Worm (Caenorhabditis elegans): ENCODE data around the gene srbc-67.

ce11 chrV:3580385-3580784 lies 39.4 kb upstream of the srbc-67 start:
- no peak for TF ChIP-seq pes-1 (GFP tag; IDR thresholded peaks at IDR 0.05)
- TF ChIP-seq scrt-1 (GFP tag; IDR thresholded peaks at IDR 0.05) = no peak

All from whole organism, early embryonic.